Worm (Caenorhabditis elegans) whole organism, L2 larva: ENCODE measurements around the gene F54B11.7.

Experiments
- ceh-82 ChIP-seq: fragments of 150-350 bp; optimal IDR thresholded peaks from 2 replicates; lab custom pipeline; 2014; ENCODE audit warnings: missing biosample characterization, missing genetic modification characterization
- elt-3 ChIP-seq: sonication (generic microtip); optimal IDR thresholded peaks from 2 replicates; lab custom pipeline; 2017; ENCODE audit warnings: missing biosample characterization, missing genetic modification characterization
- fos-1 ChIP-seq: fragments of 150-350 bp; optimal IDR thresholded peaks from 2 replicates; lab custom pipeline; 2014; ENCODE audit warnings: missing biosample characterization, missing genetic modification characterization
- snpc-4 ChIP-seq: fragments of 150-350 bp; optimal IDR thresholded peaks from 2 replicates; lab custom pipeline; 2014; ENCODE audit warnings: missing biosample characterization, missing genetic modification characterization
- unc-62 ChIP-seq: fragments of 150-350 bp; optimal IDR thresholded peaks from 2 replicates; lab custom pipeline; 2014; ENCODE audit warnings: missing biosample characterization, missing genetic modification reagents, missing genetic modification characterization
- ztf-4 ChIP-seq: fragments of 150-350 bp; optimal IDR thresholded peaks from 2 replicates; lab custom pipeline; 2014; ENCODE audit warnings: missing biosample characterization, missing genetic modification characterization

DNA sequence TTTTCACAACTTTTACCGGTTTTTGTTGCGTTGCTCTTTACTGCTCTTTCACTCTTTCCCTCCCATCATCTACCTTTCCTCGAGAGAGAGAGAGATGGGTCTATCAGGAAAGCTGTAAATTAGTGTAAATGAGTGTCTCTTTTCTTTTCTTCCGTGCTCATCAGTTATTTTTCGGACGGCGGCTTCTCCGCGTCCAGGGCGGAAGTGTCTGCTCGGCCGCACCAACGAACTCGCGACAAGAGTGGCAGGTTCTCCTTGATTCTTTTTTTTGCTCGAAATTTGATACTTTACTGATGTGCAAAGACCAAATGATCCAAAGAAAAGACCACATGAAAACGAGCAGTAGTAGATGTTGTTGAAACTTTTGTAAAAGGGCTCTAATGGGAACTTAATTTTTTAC, 41.6 kb upstream of the F54B11.7 start:
- TF ChIP-seq ztf-4 (tag; lab: Kevin White, UChicago) (no peak), elt-3 (tag; lab: Kevin White, UChicago) (no peak), ceh-82 (tag; lab: Kevin White, UChicago) (no peak), snpc-4 (tag; lab: Kevin White, UChicago) (no peak), unc-62 (GFP tag; lab: Kevin White, UChicago) (no peak), fos-1 (tag; lab: Kevin White, UChicago) (no peak)
